Worm (Caenorhabditis elegans) whole organism, L2 larva: ENCODE data around the gene Y60A9A.1.

Source experiments
- alr-1 ChIP-seq: fragments of 150-350 bp; optimal IDR thresholded peaks from 2 replicates; lab custom pipeline; 2014; ENCODE audit warnings: missing biosample characterization, missing genetic modification characterization
- aly-2 ChIP-seq: fragments of 150-350 bp; optimal IDR thresholded peaks from 2 replicates; lab custom pipeline; 2014; ENCODE audit warnings: missing biosample characterization, missing genetic modification characterization
- ama-1 ChIP-seq: fragments of 150-350 bp; optimal IDR thresholded peaks from 2 replicates; lab custom pipeline; 2018; ENCODE audit warnings: inconsistent platforms
- fos-1 ChIP-seq: fragments of 150-350 bp; optimal IDR thresholded peaks from 2 replicates; lab custom pipeline; 2014; ENCODE audit warnings: missing biosample characterization, missing genetic modification characterization
- mdl-1 ChIP-seq, 2 experiments: fragments of 150-350 bp in 1 of 2; sonication (generic microtip) in 1 of 2; optimal IDR thresholded peaks; 2 replicates each; lab custom pipeline; 2017; ENCODE audit warnings: missing biosample characterization in 2 of 2, missing genetic modification characterization in 2 of 2
- nhr-10 ChIP-seq: sonication (generic microtip); optimal IDR thresholded peaks from 2 replicates; lab custom pipeline; 2017; ENCODE audit warnings: missing biosample characterization, missing genetic modification characterization
- nhr-12 ChIP-seq: fragments of 150-350 bp; optimal IDR thresholded peaks from 2 replicates; lab custom pipeline; 2014; ENCODE audit warnings: missing biosample characterization, missing genetic modification characterization
- sma-9 ChIP-seq, 2 experiments: fragments of 150-350 bp in 1 of 2; sonication (generic microtip) in 1 of 2; optimal IDR thresholded peaks; 2 replicates each; lab custom pipeline; 2014 to 2016; ENCODE audit warnings: missing genetic modification characterization in 2 of 2, mild to moderate bottlenecking in 1 of 2, missing biosample characterization in 1 of 2, missing compliant biosample characterization in 1 of 2, missing genetic modification reagents in 1 of 2, moderate library complexity in 1 of 2
- unc-62 ChIP-seq: fragments of 150-350 bp; optimal IDR thresholded peaks from 2 replicates; lab custom pipeline; 2014; ENCODE audit warnings: missing biosample characterization, missing genetic modification reagents, missing genetic modification characterization

ce11 chrX:14335621-14336020, 41.4 kb downstream of the Y60A9A.1 start:
- TF ChIP-seq mdl-1 (tag; optimal IDR thresholded peaks at IDR 0.05; lab: Kevin White, UChicago) (no peak), fos-1 (tag; lab: Kevin White, UChicago) (no peak), sma-9 (GFP tag; optimal IDR thresholded peaks at IDR 0.05; lab: Kevin White, UChicago) (no peak), sma-9 (tag; optimal IDR thresholded peaks at IDR 0.05; lab: Kevin White, UChicago) (no peak), nhr-10 (tag; lab: Kevin White, UChicago) (no peak), alr-1 (no peak), nhr-12 (tag; lab: Kevin White, UChicago) (no peak), ama-1 (no peak), unc-62 (GFP tag; lab: Kevin White, UChicago) (no peak), aly-2 (tag; lab: Kevin White, UChicago) (no peak)
